Worm (Caenorhabditis elegans): ENCODE data around the gene sec-10.
A peak's percentile ranks its signal among the peaks of the same experiment; 100 is the strongest.

Gene sec-10

ce11 chrIV:7816402-7817102 lies 34.3 kb upstream of the sec-10 start (continued):
- peak; percentile 59 for TF ChIP-seq efl-1 (GFP tag; optimal IDR thresholded peaks at IDR 0.05)
- 0 out of 2 replicates have a peak, but pooled peaks have one; percentile 2 for TF ChIP-seq madf-3 (GFP tag; IDR thresholded peaks at IDR 0.05)
- peak; percentile 40; the same call in 1 of the 2 replicates for TF ChIP-seq hmg-20 (GFP tag; IDR thresholded peaks at IDR 0.05)
- TF ChIP-seq snpc-4 (GFP tag; optimal IDR thresholded peaks at IDR 0.05), result no peak
- TF ChIP-seq snpc-4 (tag; optimal IDR thresholded peaks at IDR 0.05), result peak in 1 of 4 experiments; percentile 3
- TF ChIP-seq C06A6.2 (GFP tag; conservative IDR thresholded peaks at IDR 0.05), result no peak

ce11 chrIV:7815683-7816183 lies 33.4 kb upstream of the sec-10 start, which contains the start of gene cdgs-1:
Gene cdgs-1 (minus strand): TSS chrIV:7815733.
- no peak for TF ChIP-seq tbx-9 (tag; optimal IDR thresholded peaks at IDR 0.05; ENCODE audit: borderline replicate concordance)
- TF ChIP-seq snpc-1.1 (tag; optimal IDR thresholded peaks at IDR 0.05; ENCODE audit: insufficient read depth), result no peak
- TF ChIP-seq F55B11.4 (tag; optimal IDR thresholded peaks at IDR 0.05; ENCODE audit: borderline replicate concordance, insufficient read depth), result no peak
- TF ChIP-seq madf-10 (tag; optimal IDR thresholded peaks at IDR 0.05), result no peak
- no peak for TF ChIP-seq F37B4.10 (GFP tag; IDR thresholded peaks at IDR 0.05)
- TF ChIP-seq let-526 (GFP tag; IDR thresholded peaks at IDR 0.05), result no peak
- no peak for TF ChIP-seq Y53G8AR.9 (GFP tag; conservative IDR thresholded peaks at IDR 0.05)
- TF ChIP-seq hrde-1 (tag; optimal IDR thresholded peaks at IDR 0.05; ENCODE audit: borderline replicate concordance), result no peak
- TF ChIP-seq die-1 (tag; optimal IDR thresholded peaks at IDR 0.05), result no peak
- TF ChIP-seq ceh-58 (GFP tag; IDR thresholded peaks at IDR 0.05), result no peak
- TF ChIP-seq C17E4.6 (GFP tag; IDR thresholded peaks at IDR 0.05), result no peak
- peak; percentile 87; the same call in 1 of the 2 replicates for TF ChIP-seq hmg-1.2 (GFP tag; IDR thresholded peaks at IDR 0.05)
- no peak for TF ChIP-seq ceh-91 (GFP tag; IDR thresholded peaks at IDR 0.05)
- TF ChIP-seq efl-1 (GFP tag; optimal IDR thresholded peaks at IDR 0.05), result no peak
- TF ChIP-seq Y67H2A.10 (GFP tag; conservative IDR thresholded peaks at IDR 0.05), result no peak
- no peak for TF ChIP-seq snpc-3.4 (tag; optimal IDR thresholded peaks at IDR 0.05)
- no peak for TF ChIP-seq nhr-120 (GFP tag; IDR thresholded peaks at IDR 0.05)
- TF ChIP-seq Y53F4B.3 (GFP tag; IDR thresholded peaks at IDR 0.05), result no peak
- no peak for TF ChIP-seq aptf-3 (GFP tag; IDR thresholded peaks at IDR 0.05)
- no peak for TF ChIP-seq ztf-25 (GFP tag; IDR thresholded peaks at IDR 0.05)
- no peak for TF ChIP-seq cebp-1 (GFP tag; IDR thresholded peaks at IDR 0.05)
- peak; percentile 60 for TF ChIP-seq cebp-1 (tag; optimal IDR thresholded peaks at IDR 0.05)
- no peak for TF ChIP-seq F10E7.11 (tag; optimal IDR thresholded peaks at IDR 0.05)
- no peak for TF ChIP-seq ztf-26 (tag; optimal IDR thresholded peaks at IDR 0.05)
- no peak for TF ChIP-seq hmg-20 (GFP tag; IDR thresholded peaks at IDR 0.05)
- TF ChIP-seq hlh-26 (GFP tag; conservative IDR thresholded peaks at IDR 0.05), result no peak
- TF ChIP-seq lag-1 (GFP tag; IDR thresholded peaks at IDR 0.05), result no peak
- no peak for TF ChIP-seq K11D2.4 (GFP tag; IDR thresholded peaks at IDR 0.05)
- TF ChIP-seq attf-5 (GFP tag; optimal IDR thresholded peaks at IDR 0.05), result peak; percentile 51
- no peak for TF ChIP-seq mel-28 (tag; optimal IDR thresholded peaks at IDR 0.05; ENCODE audit: borderline replicate concordance)
- TF ChIP-seq rcor-1 (GFP tag; IDR thresholded peaks at IDR 0.05), result no peak
- TF ChIP-seq tbp1 (GFP tag; optimal IDR thresholded peaks at IDR 0.05), result peak; percentile 29
- TF ChIP-seq ceh-100 (GFP tag; IDR thresholded peaks at IDR 0.05), result no peak
- no peak for TF ChIP-seq pha-4 (tag; optimal IDR thresholded peaks at IDR 0.05)
- TF ChIP-seq K12H6.12 (tag; optimal IDR thresholded peaks at IDR 0.05), result peak; percentile 4
- no peak for TF ChIP-seq let-607 (tag; optimal IDR thresholded peaks at IDR 0.05)
- no peak for TF ChIP-seq lin-35 (GFP tag; optimal IDR thresholded peaks at IDR 0.05)
- no peak for TF ChIP-seq unc-62 (GFP tag; optimal IDR thresholded peaks at IDR 0.05)
- peak; percentile 18 for TF ChIP-seq nhr-80 (tag; optimal IDR thresholded peaks at IDR 0.05)
- no peak for TF ChIP-seq F52B5.7 (tag; optimal IDR thresholded peaks at IDR 0.05)
- no peak for TF ChIP-seq him-1 (tag; optimal IDR thresholded peaks at IDR 0.05)
- TF ChIP-seq ztf-28 (GFP tag; IDR thresholded peaks at IDR 0.05), result no peak

Measured in whole organism, young adult.